Fruit fly (Drosophila melanogaster) whole organism, embryonic: ENCODE results near the gene Gfat2.

Experiments
- Ada2b ChIP-seq: fragments of 200-800 bp; sonication (Bioruptor generic); IDR thresholded peaks from 2 replicates; pipeline ENCODE4 v1.3.6; 2022; ENCODE audit warnings: missing biosample characterization, missing genetic modification characterization
- Atf-2 ChIP-seq: fragments of 200-800 bp; sonication (Bioruptor generic); optimal IDR thresholded peaks from 2 replicates; lab custom pipeline; 2016; ENCODE audit warnings: missing biosample characterization, missing genetic modification characterization
- Bteb2 ChIP-seq: fragments of 200-800 bp; sonication (Bioruptor generic); optimal IDR thresholded peaks from 2 replicates; lab custom pipeline; 2016; ENCODE audit warnings: missing biosample characterization, missing genetic modification characterization
- CG10209 ChIP-seq: fragments of 200-800 bp; sonication (Bioruptor generic); optimal IDR thresholded peaks from 3 replicates; lab custom pipeline; 2017; ENCODE audit warnings: missing biosample characterization, mild to moderate bottlenecking, missing genetic modification characterization, missing genetic modification reagents
- CG10431 ChIP-seq: fragments of 200-800 bp; sonication (Bioruptor generic); optimal IDR thresholded peaks from 3 replicates; lab custom pipeline; 2018; ENCODE audit warnings: missing biosample characterization, mild to moderate bottlenecking, missing genetic modification characterization
- CG10979 ChIP-seq: fragments of 200-800 bp; sonication (Bioruptor generic); optimal IDR thresholded peaks from 2 replicates; lab custom pipeline; 2018; ENCODE audit warnings: missing biosample characterization, mild to moderate bottlenecking, missing genetic modification characterization, moderate library complexity
- CG11504 ChIP-seq: fragments of 200-800 bp; sonication (Bioruptor generic); optimal IDR thresholded peaks from 3 replicates; lab custom pipeline; 2019; ENCODE audit warnings: missing biosample characterization, mild to moderate bottlenecking, missing genetic modification characterization, moderate library complexity
- CG12391 ChIP-seq: fragments of 200-800 bp; sonication (Bioruptor generic); optimal IDR thresholded peaks from 3 replicates; lab custom pipeline; 2018; ENCODE audit warnings: missing biosample characterization, mild to moderate bottlenecking, missing genetic modification characterization, moderate library complexity
- CG12769 ChIP-seq: fragments of 200-800 bp; sonication (Bioruptor generic); optimal IDR thresholded peaks from 2 replicates; lab custom pipeline; 2019; ENCODE audit warnings: missing biosample characterization, mild to moderate bottlenecking, missing genetic modification characterization, moderate library complexity
- CG14014 ChIP-seq: fragments of 200-800 bp; sonication (Bioruptor generic); IDR thresholded peaks from 2 replicates; pipeline ENCODE4 v1.3.6; 2022; ENCODE audit warnings: missing biosample characterization, missing genetic modification characterization
- CG1603 ChIP-seq: fragments of 200-800 bp; sonication (Bioruptor generic); optimal IDR thresholded peaks from 2 replicates; lab custom pipeline; 2019; ENCODE audit warnings: missing biosample characterization, mild to moderate bottlenecking, missing genetic modification characterization, moderate library complexity
- CG16813 ChIP-seq: fragments of 200-800 bp; sonication (Bioruptor generic); IDR thresholded peaks from 3 replicates; pipeline ENCODE4 v1.3.6; 2022; ENCODE audit warnings: missing biosample characterization, missing genetic modification characterization; ENCODE audit not compliant: partially characterized antibody
- CG17328 ChIP-seq: fragments of 200-800 bp; sonication (Bioruptor generic); IDR thresholded peaks from 2 replicates; pipeline ENCODE4 v1.3.6; 2022; ENCODE audit warnings: missing biosample characterization, missing genetic modification characterization
- CG1832 ChIP-seq: fragments of 200-800 bp; sonication (Bioruptor generic); optimal IDR thresholded peaks from 2 replicates; lab custom pipeline; 2017; ENCODE audit warnings: missing biosample characterization, mild to moderate bottlenecking, missing genetic modification characterization, inconsistent platforms
- CG2120 ChIP-seq: fragments of 200-800 bp; sonication (Bioruptor generic); optimal IDR thresholded peaks from 3 replicates; lab custom pipeline; 2016; ENCODE audit warnings: missing biosample characterization, missing genetic modification characterization
- CG2678 ChIP-seq: fragments of 200-800 bp; sonication (Bioruptor generic); optimal IDR thresholded peaks from 3 replicates; lab custom pipeline; 2019; ENCODE audit warnings: missing biosample characterization, mild to moderate bottlenecking, missing genetic modification characterization, moderate library complexity
- CG4360 ChIP-seq: fragments of 200-800 bp; sonication (Bioruptor generic); IDR thresholded peaks from 2 replicates; pipeline ENCODE4 v1.3.6; 2022; ENCODE audit warnings: missing biosample characterization, missing genetic modification characterization
- CG5180 ChIP-seq: fragments of 200-800 bp; sonication (Bioruptor generic); optimal IDR thresholded peaks from 3 replicates; lab custom pipeline; 2017; ENCODE audit warnings: missing biosample characterization, missing genetic modification characterization, mild to moderate bottlenecking, moderate library complexity, missing genetic modification reagents
- CG7556 ChIP-seq: fragments of 200-800 bp; sonication (Bioruptor generic); optimal IDR thresholded peaks from 2 replicates; lab custom pipeline; 2017; ENCODE audit warnings: missing biosample characterization, mild to moderate bottlenecking, missing genetic modification characterization
- CG9437 ChIP-seq: fragments of 200-800 bp; sonication (Bioruptor generic); optimal IDR thresholded peaks from 2 replicates; lab custom pipeline; 2018; ENCODE audit warnings: missing biosample characterization, mild to moderate bottlenecking, missing genetic modification characterization
- CG9817 ChIP-seq: fragments of 200-800 bp; sonication (Bioruptor generic); optimal IDR thresholded peaks from 2 replicates; lab custom pipeline; 2018; ENCODE audit warnings: missing biosample characterization, mild to moderate bottlenecking, missing genetic modification characterization, moderate library complexity
- CkIIα-i1 ChIP-seq: fragments of 200-800 bp; sonication (Bioruptor generic); IDR thresholded peaks from 2 replicates; pipeline ENCODE4 v1.3.6; 2022; ENCODE audit warnings: missing biosample characterization, missing genetic modification characterization
- Dbx ChIP-seq: fragments of 200-800 bp; sonication (Bioruptor generic); IDR thresholded peaks from 3 replicates; pipeline ENCODE4 v1.3.6; 2022; ENCODE audit warnings: missing biosample characterization, missing genetic modification characterization
- Drgx ChIP-seq: fragments of 200-800 bp; sonication (Bioruptor generic); IDR thresholded peaks from 2 replicates; pipeline ENCODE4 v1.3.6; 2022; ENCODE audit warnings: missing biosample characterization, missing genetic modification characterization
- Eip74EF ChIP-seq, 2 experiments: fragments of 200-800 bp in 1 of 2; fragments of >200 bp in 1 of 2; sonication (Bioruptor generic) in 1 of 2; optimal IDR thresholded peaks; 2 replicates each; lab custom pipeline; 2017 to 2019; ENCODE audit warnings: missing biosample characterization in 2 of 2, missing genetic modification characterization in 2 of 2, mild to moderate bottlenecking in 1 of 2, moderate library complexity in 1 of 2
- Fer1 ChIP-seq: fragments of 200-800 bp; sonication (Bioruptor generic); optimal IDR thresholded peaks from 2 replicates; lab custom pipeline; 2017; ENCODE audit warnings: missing biosample characterization, mild to moderate bottlenecking, missing genetic modification characterization
- H2.0 ChIP-seq: fragments of 200-800 bp; sonication (Bioruptor generic); IDR thresholded peaks from 2 replicates; pipeline ENCODE4 v1.3.6; 2022; ENCODE audit warnings: missing biosample characterization, missing genetic modification characterization
- Hmr ChIP-seq: fragments of 200-800 bp; sonication (Bioruptor generic); optimal IDR thresholded peaks from 3 replicates; lab custom pipeline; 2017; ENCODE audit warnings: mild to moderate bottlenecking, missing biosample characterization, missing genetic modification reagents, missing genetic modification characterization
- Hsf ChIP-seq: fragments of 200-800 bp; sonication (Bioruptor generic); optimal IDR thresholded peaks from 3 replicates; lab custom pipeline; 2016; ENCODE audit warnings: missing biosample characterization, missing genetic modification characterization
- Med ChIP-seq: fragments of 200-800 bp; sonication (Bioruptor generic); peaks from one replicate; lab custom pipeline; 2016; ENCODE audit warnings: missing biosample characterization, missing genetic modification characterization, mild to moderate bottlenecking, inconsistent platforms, moderate library complexity
- Mes4 ChIP-seq: fragments of 200-800 bp; sonication (Bioruptor generic); optimal IDR thresholded peaks from 2 replicates; lab custom pipeline; 2016; ENCODE audit warnings: missing biosample characterization, missing genetic modification characterization
- Oli ChIP-seq: fragments of 200-800 bp; sonication (Bioruptor generic); optimal IDR thresholded peaks from 2 replicates; lab custom pipeline; 2018; ENCODE audit warnings: missing biosample characterization, mild to moderate bottlenecking, missing genetic modification characterization, moderate library complexity
- Optix ChIP-seq: fragments of 200-800 bp; sonication (Bioruptor generic); IDR thresholded peaks from 3 replicates; pipeline ENCODE4 v1.3.6; 2022; ENCODE audit warnings: missing biosample characterization, missing genetic modification characterization
- Rfx ChIP-seq: fragments of 200-800 bp; sonication (Bioruptor generic); IDR thresholded peaks from 2 replicates; pipeline ENCODE4 v1.3.6; 2022; ENCODE audit warnings: missing biosample characterization, missing genetic modification characterization
- Sox100B ChIP-seq: fragments of 200-800 bp; sonication (Bioruptor generic); optimal IDR thresholded peaks from 3 replicates; lab custom pipeline; 2018; ENCODE audit warnings: missing biosample characterization, mild to moderate bottlenecking, missing genetic modification characterization
- YL-1 ChIP-seq: fragments of 200-800 bp; sonication (Bioruptor generic); optimal IDR thresholded peaks from 3 replicates; lab custom pipeline; 2017; ENCODE audit warnings: missing biosample characterization, mild to moderate bottlenecking, missing genetic modification characterization
- abd-A ChIP-seq: fragments of 200-800 bp; sonication (Bioruptor generic); optimal IDR thresholded peaks from 3 replicates; lab custom pipeline; 2019; ENCODE audit warnings: missing biosample characterization, mild to moderate bottlenecking, missing genetic modification characterization, moderate library complexity
- dysf ChIP-seq: fragments of 200-800 bp; sonication (Bioruptor generic); IDR thresholded peaks from 3 replicates; pipeline ENCODE4 v1.3.6; 2022; ENCODE audit warnings: missing biosample characterization, missing genetic modification characterization
- en ChIP-seq: fragments of 200-800 bp; sonication (Bioruptor generic); optimal IDR thresholded peaks from 2 replicates; lab custom pipeline; 2016; ENCODE audit warnings: missing biosample characterization, missing genetic modification characterization
- fd102C ChIP-seq: fragments of 200-800 bp; sonication (Bioruptor generic); optimal IDR thresholded peaks from 2 replicates; lab custom pipeline; 2018; ENCODE audit warnings: missing biosample characterization, mild to moderate bottlenecking, missing genetic modification characterization, moderate library complexity
- gem ChIP-seq: fragments of 200-800 bp; sonication (Bioruptor generic); optimal IDR thresholded peaks from 2 replicates; lab custom pipeline; 2019; ENCODE audit warnings: missing biosample characterization, mild to moderate bottlenecking, missing genetic modification characterization, moderate library complexity
- ind ChIP-seq: fragments of 200-800 bp; sonication (Bioruptor generic); optimal IDR thresholded peaks from 3 replicates; lab custom pipeline; 2016; ENCODE audit warnings: missing biosample characterization, missing genetic modification characterization
- lmd ChIP-seq: fragments of 200-800 bp; sonication (Bioruptor generic); IDR thresholded peaks from 2 replicates; pipeline ENCODE4 v1.3.6; 2022; ENCODE audit warnings: missing biosample characterization, missing genetic modification characterization
- onecut ChIP-seq: fragments of 200-800 bp; sonication (Bioruptor generic); IDR thresholded peaks from 2 replicates; pipeline ENCODE4 v1.3.6; 2022; ENCODE audit warnings: missing biosample characterization, missing genetic modification characterization
- prd ChIP-seq, 3 experiments: fragments of >200 bp in 2 of 3; fragments of 200-800 bp in 1 of 3; sonication (Bioruptor generic) in 1 of 3; optimal IDR thresholded peaks in 2 of 3; IDR thresholded peaks in 1 of 3; 2 replicates in 2 of 3; 3 replicates in 1 of 3; pipeline versions ENCODE4 v1.3.6 to Lab custom; 2017 to 2022; ENCODE audit warnings: missing biosample characterization in 1 of 3, missing genetic modification characterization in 1 of 3
- sd ChIP-seq: fragments of 200-800 bp; sonication (Bioruptor generic); optimal IDR thresholded peaks from 3 replicates; lab custom pipeline; 2018; ENCODE audit warnings: missing biosample characterization, mild to moderate bottlenecking, missing genetic modification characterization, moderate library complexity
- sens ChIP-seq: fragments of 200-800 bp; sonication (Bioruptor generic); peaks from one replicate; lab custom pipeline; 2016; ENCODE audit warnings: missing biosample characterization, missing genetic modification characterization
- sisA ChIP-seq: fragments of 200-800 bp; sonication (Bioruptor generic); IDR thresholded peaks from 2 replicates; pipeline ENCODE4 v1.3.6; 2022; ENCODE audit warnings: missing biosample characterization, missing genetic modification characterization
- sob ChIP-seq: fragments of 200-800 bp; sonication (Bioruptor generic); IDR thresholded peaks from 2 replicates; pipeline ENCODE4 v1.3.6; 2022; ENCODE audit warnings: missing biosample characterization, missing genetic modification characterization
- sug ChIP-seq: fragments of 200-800 bp; optimal IDR thresholded peaks from 2 replicates; lab custom pipeline; 2019; ENCODE audit warnings: missing biosample characterization, mild to moderate bottlenecking, missing genetic modification characterization, moderate library complexity

The Gfat2 gene

DNA sequence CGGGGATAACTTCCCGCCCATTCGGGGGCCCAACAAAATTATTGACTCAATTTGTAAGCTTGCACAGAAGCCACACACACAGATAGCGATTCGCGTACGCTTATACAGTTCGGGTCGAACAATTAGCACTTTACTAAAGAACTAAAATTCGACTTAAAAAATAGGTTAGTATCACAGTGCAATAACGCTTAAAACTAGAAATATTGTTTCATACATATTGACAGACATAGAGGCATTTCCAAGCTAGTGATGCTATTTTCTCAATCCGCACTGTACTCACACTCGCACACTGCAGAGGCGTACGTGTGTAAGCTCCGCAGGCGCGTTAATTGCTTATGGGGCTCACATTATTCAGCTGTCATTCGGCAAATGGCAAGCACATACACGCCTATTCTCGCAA lies 42.1 kb downstream of the Gfat2 start (continued):
- TF ChIP-seq onecut (GFP tag; lab: Robert Waterston, UW) (no peak), CG1603 (tag; lab: Kevin White, UChicago) (peak; percentile 27), CG9437 (GFP tag; lab: Kevin White, UChicago) (no peak), lmd (GFP tag; lab: Robert Waterston, UW) (0 out of 2 replicates have a peak, but pooled peaks have one; percentile 12), abd-A (tag; lab: Kevin White, UChicago) (no peak), Oli (peak; percentile 26), sisA (no peak), Hmr (GFP tag; lab: Kevin White, UChicago) (peak; percentile 58), CG9817 (tag; lab: Kevin White, UChicago) (peak; percentile 17), CG14014 (GFP tag; lab: Robert Waterston, UW) (0 out of 2 replicates have a peak, but pooled peaks have one; percentile 15), gem (tag; lab: Kevin White, UChicago) (peak; percentile 33), Med (GFP tag; lab: Kevin White, UChicago) (peak; percentile 64), fd102C (GFP tag; lab: Kevin White, UChicago) (no peak), sug (tag; lab: Kevin White, UChicago) (no peak), Mes4 (GFP tag; lab: Kevin White, UChicago) (no peak), CG2678 (tag; lab: Kevin White, UChicago) (peak; percentile 47), H2.0 (0 out of 2 replicates have a peak, but pooled peaks have one; percentile 9), YL-1 (GFP tag; lab: Kevin White, UChicago) (no peak), dysf (GFP tag; lab: Robert Waterston, UW) (peak; percentile 43; the same call in 2 of the 3 replicates), sd (tag; lab: Kevin White, UChicago) (no peak), Eip74EF (GFP tag; optimal IDR thresholded peaks at IDR 0.05; lab: Kevin White, UChicago) (no peak), Sox100B (no peak), Atf-2 (GFP tag; lab: Kevin White, UChicago) (no peak), prd (optimal IDR thresholded peaks at IDR 0.05; lab: Kevin White, UChicago) (no peak), prd (GFP tag; IDR thresholded peaks at IDR 0.05; lab: Robert Waterston, UW) (0 out of 3 replicates have a peak, but pooled peaks have one; percentile 21), Fer1 (GFP tag; lab: Kevin White, UChicago) (no peak), CG10431 (no peak), Drgx (GFP tag; lab: Robert Waterston, UW) (peak; percentile 30; the same call in 1 of the 2 replicates), CG7556 (GFP tag; lab: Kevin White, UChicago) (peak; percentile 23), CG10979 (tag; lab: Kevin White, UChicago) (no peak), CG17328 (GFP tag; lab: Robert Waterston, UW) (peak; percentile 11; the same call in 1 of the 2 replicates), sens (GFP tag; lab: Kevin White, UChicago) (peak; percentile 69), CG10209 (GFP tag; lab: Kevin White, UChicago) (no peak), CG5180 (GFP tag; lab: Kevin White, UChicago) (no peak), Dbx (GFP tag; lab: Robert Waterston, UW) (peak; percentile 32; the same call in 1 of the 3 replicates), CG4360 (no peak), CG11504 (tag; lab: Kevin White, UChicago) (peak; percentile 38), ind (GFP tag; lab: Kevin White, UChicago) (peak; percentile 4), Optix (GFP tag; lab: Robert Waterston, UW) (0 out of 3 replicates have a peak, but pooled peaks have one; percentile 33), CG1832 (no peak), en (GFP tag; lab: Kevin White, UChicago) (no peak), Rfx (peak; percentile 49), CG12391 (tag; lab: Kevin White, UChicago) (no peak), Bteb2 (GFP tag; lab: Kevin White, UChicago) (no peak), Ada2b (no peak), Hsf (GFP tag; lab: Kevin White, UChicago) (peak; percentile 15), CG2120 (GFP tag; lab: Kevin White, UChicago) (peak; percentile 45), CkIIα-i1 (GFP tag; lab: Robert Waterston, UW) (no peak), CG12769 (tag; lab: Kevin White, UChicago) (peak; percentile 70), sob (GFP tag; lab: Robert Waterston, UW) (peak; percentile 46; the same call in 1 of the 2 replicates), CG16813 (GFP tag; lab: Robert Waterston, UW) (no peak)
